Fruit fly (Drosophila melanogaster): Measurements from ENCODE around the gene Ugt37A2.

The Ugt37A2 gene

DNA sequence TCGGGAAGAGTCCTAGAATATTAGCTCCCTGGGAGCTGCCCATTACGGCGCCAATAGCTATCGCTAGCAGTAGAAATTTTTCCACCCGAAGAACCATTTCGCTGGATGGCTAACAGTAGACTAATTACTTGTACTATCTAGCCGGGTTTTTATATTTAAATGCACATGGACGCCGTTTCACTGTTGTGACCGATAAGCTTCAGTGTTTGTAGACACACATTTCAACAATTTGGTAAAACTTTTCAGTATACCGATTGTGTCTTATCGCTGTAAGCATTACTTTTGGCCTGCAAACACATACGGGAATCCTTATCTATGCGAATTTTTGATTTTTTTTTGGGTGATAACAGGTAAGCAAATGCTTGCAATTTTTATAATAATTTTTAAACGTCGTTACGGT lies 4.1 kb downstream of the Ugt37A2 start, which contains the start of gene Ugt37A3:
Gene Ugt37A3, minus strand, starts transcription at position 101 of the 400 bp plus-strand sequence.
- no peak for TF ChIP-seq CG14655 (GFP tag; optimal IDR thresholded peaks at IDR 0.05)
- no peak for TF ChIP-seq D1 (tag; optimal IDR thresholded peaks at IDR 0.05)
- no peak for TF ChIP-seq EcR (GFP tag; optimal IDR thresholded peaks at IDR 0.05)
- no peak for TF ChIP-seq CG8301 (tag; optimal IDR thresholded peaks at IDR 0.05)
- TF ChIP-seq Snoo (tag; optimal IDR thresholded peaks at IDR 0.05): no peak
- TF ChIP-seq CG17806 (tag; optimal IDR thresholded peaks at IDR 0.05): no peak
- no peak for TF ChIP-seq CG13204 (GFP tag; optimal IDR thresholded peaks at IDR 0.05)
- TF ChIP-seq CG32121 (GFP tag; IDR thresholded peaks at IDR 0.05): no peak
- no peak for TF ChIP-seq rn (GFP tag; IDR thresholded peaks at IDR 0.05)
- TF ChIP-seq CG34367 (tag; optimal IDR thresholded peaks at IDR 0.05): no peak
- no peak for TF ChIP-seq CG9948 (tag; optimal IDR thresholded peaks at IDR 0.05)
- no peak for TF ChIP-seq CG15710 (tag; optimal IDR thresholded peaks at IDR 0.05)

DNA sequence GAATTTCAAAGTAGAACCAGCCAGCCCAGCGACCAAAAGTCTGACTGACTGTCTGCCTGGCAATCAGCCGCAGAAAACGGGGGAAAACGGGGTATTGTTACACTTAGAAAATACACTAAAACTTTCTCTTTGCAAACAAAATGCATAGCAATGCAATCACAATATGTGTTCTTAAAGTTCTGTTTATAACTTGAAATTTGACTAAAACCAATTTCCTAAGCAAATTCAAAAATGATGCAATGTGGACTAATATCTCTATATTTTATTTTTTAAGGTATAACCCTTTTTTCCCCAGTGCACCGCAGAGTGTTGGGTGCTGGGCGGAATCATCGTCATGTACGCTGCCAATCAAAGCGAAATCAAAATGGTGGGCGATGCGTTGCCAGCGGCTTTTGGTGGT lies 11.6 kb downstream of the Ugt37A2 start:
- TF ChIP-seq Pif1B (GFP tag; optimal IDR thresholded peaks at IDR 0.05) (no peak), CG12605 (GFP tag; IDR thresholded peaks at IDR 0.05) (no peak), CG15710 (tag; optimal IDR thresholded peaks at IDR 0.05) (no peak), Pif1A (GFP tag; optimal IDR thresholded peaks at IDR 0.05) (no peak), CG4496 (GFP tag; IDR thresholded peaks at IDR 0.05) (no peak), CG13204 (GFP tag; optimal IDR thresholded peaks at IDR 0.05) (no peak), EcR (GFP tag; optimal IDR thresholded peaks at IDR 0.05) (no peak), CG34367 (tag; optimal IDR thresholded peaks at IDR 0.05) (no peak), D1 (tag; optimal IDR thresholded peaks at IDR 0.05) (no peak), CG14655 (GFP tag; optimal IDR thresholded peaks at IDR 0.05) (no peak), rn (GFP tag; IDR thresholded peaks at IDR 0.05) (no peak), Snoo (tag; optimal IDR thresholded peaks at IDR 0.05) (no peak), CG9948 (tag; optimal IDR thresholded peaks at IDR 0.05) (no peak), CG8301 (tag; optimal IDR thresholded peaks at IDR 0.05) (no peak), CG17806 (tag; optimal IDR thresholded peaks at IDR 0.05) (no peak), CG8159 (tag; optimal IDR thresholded peaks at IDR 0.05) (no peak), gl (tag; optimal IDR thresholded peaks at IDR 0.05) (no peak), Ets98B (GFP tag; IDR thresholded peaks at IDR 0.05) (no peak), fd96Ca (GFP tag; IDR thresholded peaks at IDR 0.05) (no peak)

DNA sequence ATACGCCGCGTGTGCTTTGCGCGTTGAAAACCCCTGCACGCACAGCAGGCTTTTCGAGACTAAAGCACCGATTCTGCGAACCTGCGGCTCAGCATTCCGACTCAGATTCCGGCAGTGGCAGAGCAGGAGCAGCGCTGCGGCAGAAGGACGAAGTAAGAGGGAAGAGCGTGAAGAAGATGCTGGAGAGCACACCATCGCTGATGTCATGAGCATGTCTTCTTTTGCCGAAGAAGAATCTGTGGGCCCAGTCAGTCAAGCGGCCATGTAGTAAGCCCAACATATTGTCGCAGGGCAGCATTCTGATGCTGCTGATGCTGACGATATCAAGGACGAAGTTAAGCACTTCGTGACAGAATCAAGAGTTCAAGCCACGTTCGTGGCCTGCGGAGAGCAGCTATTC lies 43.7 kb downstream of the Ugt37A2 start, which contains the start of gene beat-Vc:
Gene beat-Vc, minus strand, starts transcription at position 65 of the 400 bp plus-strand sequence.
- TF ChIP-seq fd96Ca (GFP tag; IDR thresholded peaks at IDR 0.05) (no peak), CG13204 (GFP tag; optimal IDR thresholded peaks at IDR 0.05) (no peak), CG10348 (GFP tag; IDR thresholded peaks at IDR 0.05) (no peak), Snoo (tag; optimal IDR thresholded peaks at IDR 0.05) (no peak), Pif1B (GFP tag; optimal IDR thresholded peaks at IDR 0.05) (no peak), CG17806 (tag; optimal IDR thresholded peaks at IDR 0.05) (no peak), gl (tag; optimal IDR thresholded peaks at IDR 0.05) (no peak), CG4496 (GFP tag; IDR thresholded peaks at IDR 0.05) (no peak), CG32121 (GFP tag; IDR thresholded peaks at IDR 0.05) (no peak), CG34367 (tag; optimal IDR thresholded peaks at IDR 0.05) (no peak), EcR (GFP tag; optimal IDR thresholded peaks at IDR 0.05) (no peak), Ets98B (GFP tag; IDR thresholded peaks at IDR 0.05) (no peak), Pif1A (GFP tag; optimal IDR thresholded peaks at IDR 0.05) (no peak), CG15710 (tag; optimal IDR thresholded peaks at IDR 0.05) (no peak), CG14655 (GFP tag; optimal IDR thresholded peaks at IDR 0.05) (no peak), CG12605 (GFP tag; IDR thresholded peaks at IDR 0.05) (no peak), D1 (tag; optimal IDR thresholded peaks at IDR 0.05) (no peak), CG9948 (tag; optimal IDR thresholded peaks at IDR 0.05) (no peak), rn (GFP tag; IDR thresholded peaks at IDR 0.05) (no peak), CG8159 (tag; optimal IDR thresholded peaks at IDR 0.05) (no peak)
